Worm (Caenorhabditis elegans): ENCODE data around the gene srbc-77.

- TF ChIP-seq ama-1 (optimal IDR thresholded peaks at IDR 0.05) = no peak
- no peak for TF ChIP-seq F13C5.2 (tag; optimal IDR thresholded peaks at IDR 0.05)
- no peak for TF ChIP-seq scrt-1 (GFP tag; IDR thresholded peaks at IDR 0.05)
- no peak for TF ChIP-seq tbx-11 (GFP tag; IDR thresholded peaks at IDR 0.05)
- TF ChIP-seq ceh-13 (GFP tag; optimal IDR thresholded peaks at IDR 0.05) = no peak
Measured at ce11 chrV:15915307-15915706, 14.7 kb upstream of the srbc-77 start.
